Fruit fly (Drosophila melanogaster): ENCODE data around the gene Atg4b.

Gene Atg4b

dm6 chr3R:15345198-15346017 is 11.3 kb downstream of the Atg4b start (continued):
- TF ChIP-seq MESR4 (GFP tag; optimal IDR thresholded peaks at IDR 0.05) (no peak), bsh (GFP tag; optimal IDR thresholded peaks at IDR 0.05) (no peak), slp2 (GFP tag; optimal IDR thresholded peaks at IDR 0.05) (no peak), ash1 (GFP tag; optimal IDR thresholded peaks at IDR 0.05) (no peak), crc (GFP tag; optimal IDR thresholded peaks at IDR 0.05) (no peak), YL-1 (GFP tag; optimal IDR thresholded peaks at IDR 0.05) (no peak), Nf-YC (tag; optimal IDR thresholded peaks at IDR 0.05) (no peak), CHES-1-like (GFP tag; optimal IDR thresholded peaks at IDR 0.05) (no peak), insv (GFP tag; optimal IDR thresholded peaks at IDR 0.05) (peak in 1 of 2 experiments; percentile 89), CG15479 (GFP tag; optimal IDR thresholded peaks at IDR 0.05) (peak; percentile 80), CG5180 (GFP tag; optimal IDR thresholded peaks at IDR 0.05) (peak; percentile 44), jigr1 (GFP tag; IDR thresholded peaks at IDR 0.05) (no peak), CG14860 (GFP tag; IDR thresholded peaks at IDR 0.05; ENCODE audit: partially characterized antibody) (no peak), Nf-YB (GFP tag; optimal IDR thresholded peaks at IDR 0.05) (no peak), stc (GFP tag; IDR thresholded peaks at IDR 0.05) (no peak), CG31365 (tag; optimal IDR thresholded peaks at IDR 0.05) (no peak), sim (GFP tag; IDR thresholded peaks at IDR 0.05) (0 out of 2 replicates have a peak, but pooled peaks have one; percentile 7), NK7.1 (GFP tag; optimal IDR thresholded peaks at IDR 0.05) (no peak), CG10431 (GFP tag; optimal IDR thresholded peaks at IDR 0.05) (peak; percentile 85), usp (GFP tag; optimal IDR thresholded peaks at IDR 0.05) (no peak), zen2 (GFP tag; IDR thresholded peaks at IDR 0.05; ENCODE audit: partially characterized antibody) (no peak)

- TF ChIP-seq CG33557 (GFP tag; optimal IDR thresholded peaks at IDR 0.05) (no peak), CG13424 (tag; optimal IDR thresholded peaks at IDR 0.05) (peak; percentile 52), CG10431 (GFP tag; optimal IDR thresholded peaks at IDR 0.05) (no peak), CG17361 (GFP tag; IDR thresholded peaks at IDR 0.05) (peak; percentile 88), NC2β (GFP tag; optimal IDR thresholded peaks at IDR 0.05) (no peak), D (optimal IDR thresholded peaks at IDR 0.05) (no peak), D (GFP tag; optimal IDR thresholded peaks at IDR 0.05) (peak; percentile 62), CrebB (tag; optimal IDR thresholded peaks at IDR 0.05) (peak; percentile 40), pfk (GFP tag; optimal IDR thresholded peaks at IDR 0.05) (no peak), CG9876 (GFP tag; optimal IDR thresholded peaks at IDR 0.05) (no peak), nau (GFP tag; optimal IDR thresholded peaks at IDR 0.05) (no peak), CG10147 (GFP tag; optimal IDR thresholded peaks at IDR 0.05) (peak; percentile 50), run (tag; optimal IDR thresholded peaks at IDR 0.05) (no peak), CG13296 (GFP tag; optimal IDR thresholded peaks at IDR 0.05) (peak; percentile 40), Dfd (GFP tag; optimal IDR thresholded peaks at IDR 0.05) (no peak), pzg (GFP tag; optimal IDR thresholded peaks at IDR 0.05) (peak; percentile 34), Fer2 (tag; optimal IDR thresholded peaks at IDR 0.05) (no peak), lov (optimal IDR thresholded peaks at IDR 0.05) (no peak), lov (GFP tag; IDR thresholded peaks at IDR 0.05) (no peak), CG34422 (GFP tag; IDR thresholded peaks at IDR 0.05) (peak; percentile 19; the same call in 1 of the 3 replicates), CG14050 (GFP tag; IDR thresholded peaks at IDR 0.05) (no peak), slp2 (GFP tag; optimal IDR thresholded peaks at IDR 0.05) (peak; percentile 46), pho (GFP tag; optimal IDR thresholded peaks at IDR 0.05) (peak; percentile 83), corto (GFP tag; optimal IDR thresholded peaks at IDR 0.05) (no peak), unpg (GFP tag; optimal IDR thresholded peaks at IDR 0.05) (peak; percentile 11), CG17385 (GFP tag; optimal IDR thresholded peaks at IDR 0.05) (peak; percentile 64), CG42726 (GFP tag; IDR thresholded peaks at IDR 0.05; ENCODE audit: partially characterized antibody) (peak; percentile 56; the same call in 1 of the 2 replicates), CG7357 (GFP tag; IDR thresholded peaks at IDR 0.05) (no peak)
These were observed 13.6 kb downstream of the Atg4b start, which contains the start of gene Nagk for dm6 chr3R:15342926-15343685. TSS of gene Nagk (minus strand) at chr3R:15343256.
